Worm (Caenorhabditis elegans): ENCODE measurements around the gene hum-8.

ce11 chrIV:467291-467690 lies 26.9 kb upstream of the hum-8 start:
- TF ChIP-seq him-1 (tag; optimal IDR thresholded peaks at IDR 0.05) (no peak), W03F9.2 (tag; optimal IDR thresholded peaks at IDR 0.05) (no peak), dao-5 (tag; optimal IDR thresholded peaks at IDR 0.05) (no peak)

Measured in whole organism, L4/young adult.